Worm (Caenorhabditis elegans) whole organism, L1 larva: ENCODE data around the gene K12H4.7.

ENCODE experiments used
- C16A3.4 ChIP-seq: fragments of 150-350 bp; optimal IDR thresholded peaks from 2 replicates; lab custom pipeline; 2014; ENCODE audit warnings: missing biosample characterization, missing genetic modification characterization
- blmp-1 ChIP-seq: fragments of 150-350 bp; optimal IDR thresholded peaks from 2 replicates; lab custom pipeline; 2014; ENCODE audit warnings: missing biosample characterization, missing genetic modification characterization
- ceh-63 ChIP-seq: fragments of 200-800 bp; sonication (Bioruptor generic); optimal IDR thresholded peaks from 2 replicates; lab custom pipeline; 2018; ENCODE audit warnings: mild to moderate bottlenecking, missing genetic modification characterization, missing compliant biosample characterization
- ceh-82 ChIP-seq, 3 experiments: fragments of 150-350 bp in 1 of 3; sonication (generic microtip) in 2 of 3; optimal IDR thresholded peaks; 2 replicates each; lab custom pipeline; 2014 to 2017; ENCODE audit warnings: missing biosample characterization in 3 of 3, missing genetic modification characterization in 3 of 3
- ceh-88 ChIP-seq: fragments of 200-800 bp; sonication (Bioruptor generic); IDR thresholded peaks from 2 replicates; pipeline ENCODE4 v1.3.6; 2022; ENCODE audit warnings: missing genetic modification characterization, missing compliant biosample characterization
- ces-1 ChIP-seq: fragments of 150-350 bp; optimal IDR thresholded peaks from 2 replicates; lab custom pipeline; 2014; ENCODE audit warnings: missing biosample characterization, missing genetic modification reagents, missing genetic modification characterization
- efl-1 ChIP-seq, 4 experiments: fragments of 150-350 bp; optimal IDR thresholded peaks in 3 of 4; peaks in 1 of 4; 1 replicate in 1 of 4; 2 replicates in 3 of 4; lab custom pipeline; 2014; ENCODE audit warnings: missing biosample characterization in 2 of 4, missing genetic modification characterization in 2 of 4, missing genetic modification reagents in 2 of 4
- egl-27 ChIP-seq, 2 experiments: fragments of 150-350 bp in 1 of 2; sonication (generic microtip); optimal IDR thresholded peaks; 3 replicates each; lab custom pipeline; 2017 to 2018; ENCODE audit warnings: missing biosample characterization in 2 of 2, missing genetic modification characterization in 2 of 2, missing genetic modification reagents in 2 of 2
- elt-2 ChIP-seq: sonication (generic microtip); optimal IDR thresholded peaks from 2 replicates; lab custom pipeline; 2016; ENCODE audit warnings: missing genetic modification characterization, mild to moderate bottlenecking, inconsistent platforms, missing compliant biosample characterization, missing genetic modification reagents
- elt-3 ChIP-seq, 6 experiments: fragments of 150-350 bp in 1 of 6; sonication (generic microtip); optimal IDR thresholded peaks; 2 replicates each; lab custom pipeline; 2017 to 2018; ENCODE audit warnings: missing biosample characterization in 6 of 6, missing genetic modification characterization in 6 of 6, inconsistent platforms in 1 of 6
- ets-5 ChIP-seq: fragments of 200-800 bp; sonication (Bioruptor generic); IDR thresholded peaks from 2 replicates; pipeline ENCODE4 v1.3.6; 2022; ENCODE audit warnings: missing genetic modification characterization, missing compliant biosample characterization
- fkh-10 ChIP-seq: sonication (generic microtip); optimal IDR thresholded peaks from 2 replicates; lab custom pipeline; 2017; ENCODE audit warnings: missing biosample characterization, missing genetic modification reagents, missing genetic modification characterization
- fkh-8 ChIP-seq: sonication (generic microtip); optimal IDR thresholded peaks from 2 replicates; lab custom pipeline; 2016; ENCODE audit warnings: mild to moderate bottlenecking, missing genetic modification characterization, missing compliant biosample characterization
- grh-1 ChIP-seq: fragments of 200-800 bp; sonication (Bioruptor generic); IDR thresholded peaks from 2 replicates; pipeline ENCODE4 v1.3.6; 2022; ENCODE audit warnings: missing genetic modification reagents, missing genetic modification characterization, missing compliant biosample characterization
- hlh-4 ChIP-seq: sonication (generic microtip); optimal IDR thresholded peaks from 2 replicates; lab custom pipeline; 2016; ENCODE audit warnings: mild to moderate bottlenecking, missing genetic modification characterization, missing compliant biosample characterization
- lin-14 ChIP-seq: fragments of 200-800 bp; sonication (Bioruptor generic); optimal IDR thresholded peaks from 2 replicates; lab custom pipeline; 2018; ENCODE audit warnings: mild to moderate bottlenecking, missing genetic modification characterization, moderate library complexity, missing compliant biosample characterization
- lin-39 ChIP-seq: fragments of 150-350 bp; optimal IDR thresholded peaks from 2 replicates; lab custom pipeline; 2014; ENCODE audit warnings: missing biosample characterization, missing genetic modification reagents, missing genetic modification characterization
- lsy-2 ChIP-seq, 2 experiments: fragments of 150-350 bp; optimal IDR thresholded peaks; 2 replicates each; lab custom pipeline; 2014; ENCODE audit warnings: missing biosample characterization in 2 of 2, missing genetic modification characterization in 2 of 2
- nhr-237 ChIP-seq: fragments of 150-350 bp; optimal IDR thresholded peaks from 2 replicates; lab custom pipeline; 2014; ENCODE audit warnings: missing biosample characterization, missing genetic modification characterization
- nhr-47 ChIP-seq: sonication (generic microtip); optimal IDR thresholded peaks from 2 replicates; lab custom pipeline; 2016; ENCODE audit warnings: mild to moderate bottlenecking, missing genetic modification characterization, moderate library complexity, missing compliant biosample characterization
- nhr-77 ChIP-seq: fragments of 150-350 bp; optimal IDR thresholded peaks from 2 replicates; lab custom pipeline; 2014; ENCODE audit warnings: missing biosample characterization, missing genetic modification characterization
- nhr-85 ChIP-seq: sonication (generic microtip); peaks from one replicate; lab custom pipeline; 2016; ENCODE audit warnings: missing genetic modification characterization, inconsistent platforms, missing compliant biosample characterization
- pag-3 ChIP-seq: sonication (generic microtip); optimal IDR thresholded peaks from 2 replicates; lab custom pipeline; 2017; ENCODE audit warnings: missing genetic modification characterization, mild to moderate bottlenecking, missing compliant biosample characterization, antibody characterized with exemption, borderline replicate concordance; ENCODE audit not compliant: insufficient read depth
- pqm-1 ChIP-seq: sonication (generic microtip); optimal IDR thresholded peaks from 3 replicates; lab custom pipeline; 2017; ENCODE audit warnings: missing biosample characterization, missing genetic modification characterization
- skn-1 ChIP-seq: fragments of 150-350 bp; optimal IDR thresholded peaks from 2 replicates; lab custom pipeline; 2014; ENCODE audit warnings: missing biosample characterization, missing genetic modification characterization
- snpc-4 ChIP-seq: fragments of 150-350 bp; optimal IDR thresholded peaks from 2 replicates; lab custom pipeline; 2014; ENCODE audit warnings: missing biosample characterization, missing genetic modification characterization
- sup-37 ChIP-seq: fragments of 200-800 bp; sonication (Bioruptor generic); optimal IDR thresholded peaks from 2 replicates; lab custom pipeline; 2018; ENCODE audit warnings: mild to moderate bottlenecking, missing genetic modification characterization, missing compliant biosample characterization
- unc-30 ChIP-seq: sonication (generic microtip); optimal IDR thresholded peaks from 2 replicates; lab custom pipeline; 2017; ENCODE audit warnings: missing biosample characterization, missing genetic modification characterization
- unc-62 ChIP-seq: fragments of 150-350 bp; optimal IDR thresholded peaks from 2 replicates; lab custom pipeline; 2014; ENCODE audit warnings: missing biosample characterization, missing genetic modification reagents, missing genetic modification characterization
- vab-15 ChIP-seq: sonication (generic microtip); optimal IDR thresholded peaks from 2 replicates; lab custom pipeline; 2017; ENCODE audit warnings: missing genotype, mild to moderate bottlenecking, missing genetic modification characterization, missing compliant biosample characterization
- xbp-1 ChIP-seq: sonication (generic microtip); optimal IDR thresholded peaks from 2 replicates; lab custom pipeline; 2016; ENCODE audit warnings: missing genetic modification characterization, missing compliant biosample characterization
- zag-1 ChIP-seq: fragments of 150-350 bp; optimal IDR thresholded peaks from 2 replicates; lab custom pipeline; 2014; ENCODE audit warnings: missing biosample characterization, missing genetic modification characterization
- ztf-11 ChIP-seq, 2 experiments: sonication (generic microtip); optimal IDR thresholded peaks; 2 replicates each; lab custom pipeline; 2016 to 2017; ENCODE audit warnings: missing genetic modification characterization in 2 of 2, missing biosample characterization in 1 of 2, missing compliant biosample characterization in 1 of 2

The K12H4.7 gene

ce11 chrIII:8043784-8044183 is 7.1 kb downstream of the K12H4.7 start (continued):
- peak; percentile 97 for TF ChIP-seq zag-1 (tag; lab: Kevin White, UChicago)

ce11 chrIII:8042775-8043174 is 8.1 kb downstream of the K12H4.7 start, which contains the start of gene K12H4.6:
K12H4.6 (minus strand) TSS chrIII:8042875.
- TF ChIP-seq ceh-63 (no peak), hlh-4 (tag; lab: Kevin White, UChicago) (no peak), efl-1 (optimal IDR thresholded peaks at IDR 0.05; lab: Kevin White, UChicago) (no peak), efl-1 (GFP tag; optimal IDR thresholded peaks at IDR 0.05 in 1 of 2; lab: Kevin White, UChicago) (no peak), snpc-4 (tag; lab: Kevin White, UChicago) (no peak), ces-1 (no peak), unc-62 (GFP tag; lab: Kevin White, UChicago) (no peak), pag-3 (tag; lab: Kevin White, UChicago) (no peak), ceh-88 (no peak), nhr-237 (no peak), ceh-82 (tag; optimal IDR thresholded peaks at IDR 0.05; lab: Kevin White, UChicago) (no peak), unc-30 (no peak), ets-5 (GFP tag; lab: Robert Waterston, UW) (no peak)

ce11 chrIII:8037941-8038340 is 12.9 kb downstream of the K12H4.7 start, which contains the start of gene dpf-6:
dpf-6 (plus strand) TSS chrIII:8038241.
- TF ChIP-seq nhr-47 (tag; lab: Kevin White, UChicago) (no peak), fkh-10 (no peak), C16A3.4 (no peak), nhr-77 (tag; lab: Kevin White, UChicago) (no peak), pag-3 (tag; lab: Kevin White, UChicago) (no peak), blmp-1 (tag; lab: Kevin White, UChicago) (no peak), sup-37 (GFP tag; lab: Kevin White, UChicago) (no peak), elt-2 (tag; lab: Kevin White, UChicago) (no peak), xbp-1 (no peak)

ce11 chrIII:8036497-8036896 is 14.4 kb downstream of the K12H4.7 start:
- TF ChIP-seq hlh-4 (tag; lab: Kevin White, UChicago) (no peak), fkh-8 (tag; lab: Kevin White, UChicago) (no peak), blmp-1 (tag; lab: Kevin White, UChicago) (peak; percentile 35), skn-1 (tag; lab: Kevin White, UChicago) (no peak), efl-1 (optimal IDR thresholded peaks at IDR 0.05; lab: Kevin White, UChicago) (no peak), efl-1 (GFP tag; optimal IDR thresholded peaks at IDR 0.05 in 1 of 2; lab: Kevin White, UChicago) (peak in 1 of 2 experiments; percentile 63), nhr-85 (tag; lab: Kevin White, UChicago) (peak; percentile 50), elt-3 (tag; optimal IDR thresholded peaks at IDR 0.05; lab: Kevin White, UChicago) (peak in 4 of 6 experiments; percentile 1 to 80 (median 54)), ztf-11 (tag; optimal IDR thresholded peaks at IDR 0.05; lab: Kevin White, UChicago) (no peak), pqm-1 (tag; lab: Kevin White, UChicago) (no peak), lin-39 (no peak)
- TF ChIP-seq, all 84 proteins: peak for 4

- TF ChIP-seq lin-14 (GFP tag; lab: Kevin White, UChicago) (peak; percentile 21), lsy-2 (tag; optimal IDR thresholded peaks at IDR 0.05; lab: Kevin White, UChicago) (peak in 1 of 2 experiments; percentile 16), nhr-85 (tag; lab: Kevin White, UChicago) (peak; percentile 78), grh-1 (GFP tag; lab: Robert Waterston, UW) (peak; percentile 62), elt-3 (tag; optimal IDR thresholded peaks at IDR 0.05; lab: Kevin White, UChicago) (peak in 3 of 6 experiments; percentile 28 to 88 (median 64)), nhr-77 (tag; lab: Kevin White, UChicago) (no peak), ceh-82 (tag; optimal IDR thresholded peaks at IDR 0.05; lab: Kevin White, UChicago) (no peak), pag-3 (tag; lab: Kevin White, UChicago) (no peak), egl-27 (tag; optimal IDR thresholded peaks at IDR 0.05; lab: Kevin White, UChicago) (no peak), ztf-11 (tag; optimal IDR thresholded peaks at IDR 0.05; lab: Kevin White, UChicago) (no peak), vab-15 (tag; lab: Kevin White, UChicago) (no peak), blmp-1 (tag; lab: Kevin White, UChicago) (peak; percentile 53), skn-1 (tag; lab: Kevin White, UChicago) (no peak)
These were observed 14.8 kb downstream of the K12H4.7 start for ce11 chrIII:8036050-8036449.
